Worm (Caenorhabditis elegans) whole organism, L1 larva: ENCODE measurements around the gene str-264.
A peak's percentile ranks its signal among the peaks of the same experiment; 100 is the strongest.

Experiments
- C04F5.9 ChIP-seq: sonication (generic microtip); optimal IDR thresholded peaks from 2 replicates; lab custom pipeline; 2016; ENCODE audit warnings: missing genetic modification characterization, missing compliant biosample characterization
- F16B12.6 ChIP-seq: fragments of 150-350 bp; optimal IDR thresholded peaks from 2 replicates; lab custom pipeline; 2014; ENCODE audit warnings: missing biosample characterization, missing genetic modification characterization
- aly-2 ChIP-seq: fragments of 150-350 bp; optimal IDR thresholded peaks from 2 replicates; lab custom pipeline; 2014; ENCODE audit warnings: missing biosample characterization, missing genetic modification characterization
- ama-1 ChIP-seq: fragments of 150-350 bp; optimal IDR thresholded peaks from 2 replicates; lab custom pipeline; 2014
- ceh-63 ChIP-seq: fragments of 200-800 bp; sonication (Bioruptor generic); optimal IDR thresholded peaks from 2 replicates; lab custom pipeline; 2018; ENCODE audit warnings: mild to moderate bottlenecking, missing genetic modification characterization, missing compliant biosample characterization
- ceh-82 ChIP-seq, 3 experiments: fragments of 150-350 bp in 1 of 3; sonication (generic microtip) in 2 of 3; optimal IDR thresholded peaks; 2 replicates each; lab custom pipeline; 2014 to 2017; ENCODE audit warnings: missing biosample characterization in 3 of 3, missing genetic modification characterization in 3 of 3
- ceh-90 ChIP-seq: sonication (generic microtip); optimal IDR thresholded peaks from 2 replicates; lab custom pipeline; 2016; ENCODE audit warnings: missing genetic modification characterization, missing compliant biosample characterization
- ces-1 ChIP-seq: fragments of 150-350 bp; optimal IDR thresholded peaks from 2 replicates; lab custom pipeline; 2014; ENCODE audit warnings: missing biosample characterization, missing genetic modification reagents, missing genetic modification characterization
- efl-1 ChIP-seq, 4 experiments: fragments of 150-350 bp; optimal IDR thresholded peaks in 3 of 4; peaks in 1 of 4; 1 replicate in 1 of 4; 2 replicates in 3 of 4; lab custom pipeline; 2014; ENCODE audit warnings: missing biosample characterization in 2 of 4, missing genetic modification characterization in 2 of 4, missing genetic modification reagents in 2 of 4
- efl-3 ChIP-seq: fragments of 200-800 bp; sonication (Bioruptor generic); optimal IDR thresholded peaks from 2 replicates; lab custom pipeline; 2018; ENCODE audit warnings: mild to moderate bottlenecking, missing genetic modification characterization, missing compliant biosample characterization
- elt-2 ChIP-seq: sonication (generic microtip); optimal IDR thresholded peaks from 2 replicates; lab custom pipeline; 2016; ENCODE audit warnings: missing genetic modification characterization, mild to moderate bottlenecking, inconsistent platforms, missing compliant biosample characterization, missing genetic modification reagents
- ets-5 ChIP-seq: fragments of 200-800 bp; sonication (Bioruptor generic); IDR thresholded peaks from 2 replicates; pipeline ENCODE4 v1.3.6; 2022; ENCODE audit warnings: missing genetic modification characterization, missing compliant biosample characterization
- fkh-8 ChIP-seq: sonication (generic microtip); optimal IDR thresholded peaks from 2 replicates; lab custom pipeline; 2016; ENCODE audit warnings: mild to moderate bottlenecking, missing genetic modification characterization, missing compliant biosample characterization
- fos-1 ChIP-seq: fragments of 150-350 bp; optimal IDR thresholded peaks from 2 replicates; lab custom pipeline; 2014; ENCODE audit warnings: missing biosample characterization, missing genetic modification characterization
- grh-1 ChIP-seq: fragments of 200-800 bp; sonication (Bioruptor generic); IDR thresholded peaks from 2 replicates; pipeline ENCODE4 v1.3.6; 2022; ENCODE audit warnings: missing genetic modification reagents, missing genetic modification characterization, missing compliant biosample characterization
- hlh-4 ChIP-seq: sonication (generic microtip); optimal IDR thresholded peaks from 2 replicates; lab custom pipeline; 2016; ENCODE audit warnings: mild to moderate bottlenecking, missing genetic modification characterization, missing compliant biosample characterization
- hpl-2 ChIP-seq: fragments of 150-350 bp; optimal IDR thresholded peaks from 2 replicates; lab custom pipeline; 2014; ENCODE audit warnings: missing biosample characterization, missing genetic modification reagents, missing genetic modification characterization
- jun-1 ChIP-seq: fragments of 150-350 bp; optimal IDR thresholded peaks from 2 replicates; lab custom pipeline; 2014; ENCODE audit warnings: missing biosample characterization, missing genetic modification reagents, missing genetic modification characterization
- lin-14 ChIP-seq: fragments of 200-800 bp; sonication (Bioruptor generic); optimal IDR thresholded peaks from 2 replicates; lab custom pipeline; 2018; ENCODE audit warnings: mild to moderate bottlenecking, missing genetic modification characterization, moderate library complexity, missing compliant biosample characterization
- lin-35 ChIP-seq, 2 experiments: fragments of 150-350 bp; optimal IDR thresholded peaks; 2 replicates each; lab custom pipeline; 2014; ENCODE audit warnings: missing biosample characterization in 2 of 2, missing genetic modification characterization in 2 of 2, missing genetic modification reagents in 2 of 2
- lin-39 ChIP-seq: fragments of 150-350 bp; optimal IDR thresholded peaks from 2 replicates; lab custom pipeline; 2014; ENCODE audit warnings: missing biosample characterization, missing genetic modification reagents, missing genetic modification characterization
- mdl-1 ChIP-seq, 2 experiments: fragments of 150-350 bp; optimal IDR thresholded peaks; 2 replicates each; lab custom pipeline; 2014 to 2017; ENCODE audit warnings: missing biosample characterization in 2 of 2, missing genetic modification characterization in 2 of 2, inconsistent platforms in 1 of 2
- mep-1 ChIP-seq: fragments of 150-350 bp; optimal IDR thresholded peaks from 2 replicates; lab custom pipeline; 2014; ENCODE audit warnings: missing biosample characterization, missing genetic modification characterization
- nhr-20 ChIP-seq: sonication (generic microtip); optimal IDR thresholded peaks from 2 replicates; lab custom pipeline; 2016; ENCODE audit warnings: mild to moderate bottlenecking, missing genetic modification characterization, missing compliant biosample characterization
- nhr-28 ChIP-seq: fragments of 150-350 bp; optimal IDR thresholded peaks from 2 replicates; lab custom pipeline; 2014; ENCODE audit warnings: missing biosample characterization, missing genetic modification characterization
- nhr-47 ChIP-seq: sonication (generic microtip); optimal IDR thresholded peaks from 2 replicates; lab custom pipeline; 2016; ENCODE audit warnings: mild to moderate bottlenecking, missing genetic modification characterization, moderate library complexity, missing compliant biosample characterization
- nhr-77 ChIP-seq: fragments of 150-350 bp; optimal IDR thresholded peaks from 2 replicates; lab custom pipeline; 2014; ENCODE audit warnings: missing biosample characterization, missing genetic modification characterization
- nhr-84 ChIP-seq: sonication (generic microtip); optimal IDR thresholded peaks from 2 replicates; lab custom pipeline; 2017; ENCODE audit warnings: missing biosample characterization, missing genetic modification characterization
- nhr-90 ChIP-seq: sonication (generic microtip); optimal IDR thresholded peaks from 2 replicates; lab custom pipeline; 2016; ENCODE audit warnings: mild to moderate bottlenecking, missing genetic modification characterization, missing compliant biosample characterization; ENCODE audit not compliant: poor library complexity
- pag-3 ChIP-seq: sonication (generic microtip); optimal IDR thresholded peaks from 2 replicates; lab custom pipeline; 2017; ENCODE audit warnings: missing genetic modification characterization, mild to moderate bottlenecking, missing compliant biosample characterization, antibody characterized with exemption, borderline replicate concordance; ENCODE audit not compliant: insufficient read depth
- pqm-1 ChIP-seq: sonication (generic microtip); optimal IDR thresholded peaks from 3 replicates; lab custom pipeline; 2017; ENCODE audit warnings: missing biosample characterization, missing genetic modification characterization
- rnt-1 ChIP-seq: sonication (generic microtip); optimal IDR thresholded peaks from 2 replicates; lab custom pipeline; 2016; ENCODE audit warnings: mild to moderate bottlenecking, missing genetic modification characterization, moderate library complexity, missing compliant biosample characterization
- snpc-4 ChIP-seq: fragments of 150-350 bp; optimal IDR thresholded peaks from 2 replicates; lab custom pipeline; 2014; ENCODE audit warnings: missing biosample characterization, missing genetic modification characterization
- swsn-7 ChIP-seq: sonication (generic microtip); optimal IDR thresholded peaks from 2 replicates; lab custom pipeline; 2016; ENCODE audit warnings: missing genetic modification characterization, missing compliant biosample characterization
- tbx-2 ChIP-seq: sonication (generic microtip); optimal IDR thresholded peaks from 2 replicates; lab custom pipeline; 2016; ENCODE audit warnings: missing genetic modification characterization, missing compliant biosample characterization
- unc-130 ChIP-seq: fragments of 150-350 bp; optimal IDR thresholded peaks from 2 replicates; lab custom pipeline; 2017; ENCODE audit warnings: missing biosample characterization, missing genetic modification characterization, inconsistent platforms
- unc-30 ChIP-seq: sonication (generic microtip); optimal IDR thresholded peaks from 2 replicates; lab custom pipeline; 2017; ENCODE audit warnings: missing biosample characterization, missing genetic modification characterization
- unc-86 ChIP-seq: sonication (generic microtip); optimal IDR thresholded peaks from 2 replicates; lab custom pipeline; 2016; ENCODE audit warnings: missing genetic modification characterization, missing compliant biosample characterization
- vab-15 ChIP-seq: sonication (generic microtip); optimal IDR thresholded peaks from 2 replicates; lab custom pipeline; 2017; ENCODE audit warnings: missing genotype, mild to moderate bottlenecking, missing genetic modification characterization, missing compliant biosample characterization
- zag-1 ChIP-seq: fragments of 150-350 bp; optimal IDR thresholded peaks from 2 replicates; lab custom pipeline; 2014; ENCODE audit warnings: missing biosample characterization, missing genetic modification characterization
- ztf-11 ChIP-seq, 2 experiments: sonication (generic microtip); optimal IDR thresholded peaks; 2 replicates each; lab custom pipeline; 2016 to 2017; ENCODE audit warnings: missing genetic modification characterization in 2 of 2, missing biosample characterization in 1 of 2, missing compliant biosample characterization in 1 of 2

Gene str-264

DNA sequence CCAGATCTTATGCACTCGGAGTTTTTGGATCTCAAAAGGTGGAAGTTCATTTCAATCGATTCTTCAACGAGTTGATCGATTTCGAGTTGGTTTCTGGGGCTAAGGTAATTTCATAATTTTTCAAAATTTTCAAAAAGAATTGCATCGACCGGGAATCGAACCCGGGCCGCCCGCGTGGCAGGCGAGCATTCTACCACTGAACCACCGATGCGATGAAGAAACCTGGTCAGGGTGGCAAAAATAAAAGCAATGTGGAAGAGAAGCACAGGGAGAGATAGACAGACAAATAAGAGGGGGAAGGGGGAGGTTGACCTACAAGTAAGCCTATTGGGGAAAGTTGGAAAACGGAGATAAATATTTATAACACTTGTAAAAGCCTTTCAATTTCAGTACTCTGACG lies 12.7 kb upstream of the str-264 start (continued):
- no peak for TF ChIP-seq F16B12.6 (tag; lab: Kevin White, UChicago)
- no peak for TF ChIP-seq efl-3 (GFP tag; lab: Kevin White, UChicago)
- no peak for TF ChIP-seq mep-1 (tag; lab: Kevin White, UChicago)
- peak in 2 of 3 experiments; percentile 10 to 52 for TF ChIP-seq ceh-82 (tag; optimal IDR thresholded peaks at IDR 0.05; lab: Kevin White, UChicago)
- TF ChIP-seq pag-3: no peak
- TF ChIP-seq nhr-77 (tag; lab: Kevin White, UChicago): peak; percentile 49

DNA sequence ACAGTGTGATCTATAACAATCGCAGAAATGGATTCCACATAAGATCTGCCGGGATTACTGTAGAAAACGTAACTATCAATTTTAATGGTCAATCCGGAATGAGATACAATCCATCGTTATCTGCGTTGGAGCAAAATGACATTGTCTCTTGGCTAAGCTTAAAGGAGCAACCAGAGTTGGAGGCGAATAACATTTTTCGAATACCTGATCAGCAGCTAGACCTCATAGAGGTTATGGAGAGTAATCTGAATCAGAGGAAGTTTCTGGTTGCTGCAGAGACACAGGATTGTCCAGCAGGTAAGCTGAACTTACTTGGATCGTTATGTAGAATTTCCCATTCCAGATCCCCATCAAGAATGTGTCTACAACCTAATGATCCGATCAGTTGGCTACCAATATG lies 11.2 kb upstream of the str-264 start:
- TF ChIP-seq ama-1 (lab: Kevin White, UChicago) (no peak), fkh-8 (tag; lab: Kevin White, UChicago) (no peak), nhr-84 (tag; lab: Kevin White, UChicago) (no peak), unc-30 (tag; lab: Kevin White, UChicago) (no peak), efl-1 (optimal IDR thresholded peaks at IDR 0.05; lab: Kevin White, UChicago) (no peak), efl-1 (GFP tag; optimal IDR thresholded peaks at IDR 0.05 in 1 of 2; lab: Kevin White, UChicago) (peak in 1 of 2 experiments; percentile 79), unc-130 (no peak)
- TF ChIP-seq, all 84 proteins: peak for 1

DNA sequence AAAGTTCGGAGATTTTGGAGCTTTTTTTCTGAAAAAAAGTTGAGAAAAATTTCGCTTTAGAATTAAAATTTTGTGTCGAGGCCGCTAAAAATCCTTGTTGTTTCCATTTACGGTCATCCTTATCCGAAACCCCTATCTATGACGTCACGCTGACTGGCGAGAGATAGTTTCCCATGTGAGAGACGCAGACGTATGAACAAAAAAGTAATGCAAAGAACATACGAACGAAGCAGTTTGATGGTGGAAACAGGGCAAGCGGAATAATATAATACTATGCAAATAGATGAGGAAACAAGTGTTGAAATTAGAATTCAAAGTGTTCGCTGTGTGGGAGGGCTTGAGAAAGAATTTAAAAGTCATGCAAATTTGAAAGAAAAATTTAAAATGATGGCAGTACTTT lies 6.7 kb upstream of the str-264 start:
- no peak for TF ChIP-seq unc-86 (tag; lab: Kevin White, UChicago)
- TF ChIP-seq zag-1: no peak
- peak; percentile 2 for TF ChIP-seq lin-14 (GFP tag; lab: Kevin White, UChicago)
- TF ChIP-seq snpc-4 (tag; lab: Kevin White, UChicago): no peak
- TF ChIP-seq unc-130: no peak
- no peak for TF ChIP-seq ama-1 (lab: Kevin White, UChicago)
- TF ChIP-seq efl-1 (optimal IDR thresholded peaks at IDR 0.05; lab: Kevin White, UChicago): peak in 1 of 2 experiments; percentile 11
- TF ChIP-seq efl-1 (GFP tag; optimal IDR thresholded peaks at IDR 0.05 in 1 of 2; lab: Kevin White, UChicago): peak in 1 of 2 experiments; percentile 77
- no peak for TF ChIP-seq ceh-90 (tag; lab: Kevin White, UChicago)
- TF ChIP-seq rnt-1 (tag; lab: Kevin White, UChicago): no peak
- TF ChIP-seq elt-2 (tag; lab: Kevin White, UChicago): peak; percentile 7
- TF ChIP-seq ceh-63 (GFP tag; lab: Kevin White, UChicago): no peak
- no peak for TF ChIP-seq hlh-4 (tag; lab: Kevin White, UChicago)

- TF ChIP-seq pqm-1 (tag; lab: Kevin White, UChicago): no peak
- no peak for TF ChIP-seq nhr-47 (tag; lab: Kevin White, UChicago)
- TF ChIP-seq unc-130: no peak
- no peak for TF ChIP-seq grh-1 (GFP tag; lab: Robert Waterston, UW)
- TF ChIP-seq elt-2 (tag; lab: Kevin White, UChicago): no peak
- TF ChIP-seq nhr-28: no peak
- TF ChIP-seq ces-1: no peak
- TF ChIP-seq swsn-7 (tag; lab: Kevin White, UChicago): no peak
- no peak for TF ChIP-seq ceh-63 (GFP tag; lab: Kevin White, UChicago)
- TF ChIP-seq nhr-77 (tag; lab: Kevin White, UChicago): no peak
- TF ChIP-seq zag-1: no peak
- TF ChIP-seq ztf-11 (tag; optimal IDR thresholded peaks at IDR 0.05; lab: Kevin White, UChicago): no peak
- TF ChIP-seq vab-15 (tag; lab: Kevin White, UChicago): no peak
- TF ChIP-seq aly-2 (tag; lab: Kevin White, UChicago): no peak
- no peak for TF ChIP-seq lin-39 (tag; lab: Kevin White, UChicago)
- no peak for TF ChIP-seq lin-35 (GFP tag; optimal IDR thresholded peaks at IDR 0.05; lab: Kevin White, UChicago)
- TF ChIP-seq ets-5 (GFP tag; lab: Robert Waterston, UW): no peak
Measured at ce11 chrV:15498434-15498833, 6.0 kb upstream of the str-264 start, which contains the start of gene C06B8.7. C06B8.7 (plus strand) TSS chrV:15498734.

DNA sequence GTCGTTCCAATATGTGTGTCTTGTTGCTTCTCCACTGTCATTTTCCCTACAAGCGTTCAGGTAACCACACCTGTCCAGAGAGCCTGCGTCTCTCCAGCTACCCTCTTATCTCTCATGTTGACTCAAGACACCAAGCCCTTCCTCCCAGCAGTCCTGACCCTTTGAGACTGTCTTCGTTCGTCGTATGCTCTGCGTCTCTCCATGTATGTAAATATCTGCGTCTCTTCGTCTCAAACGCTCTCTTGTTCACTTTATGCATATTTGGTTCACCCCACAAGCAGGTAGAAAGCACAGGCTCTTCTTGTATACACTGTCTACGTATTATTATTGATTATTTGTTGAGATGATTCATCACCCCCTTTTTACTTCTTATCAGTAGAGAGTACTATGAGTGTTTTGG lies 5.3 kb upstream of the str-264 start:
- peak; percentile 30 for TF ChIP-seq swsn-7 (tag; lab: Kevin White, UChicago)
- TF ChIP-seq nhr-90 (tag; lab: Kevin White, UChicago): peak; percentile 48
- TF ChIP-seq nhr-77 (tag; lab: Kevin White, UChicago): peak; percentile 21
- no peak for TF ChIP-seq hpl-2 (GFP tag; lab: Kevin White, UChicago)
- peak; percentile 20 to 48 for TF ChIP-seq efl-1 (optimal IDR thresholded peaks at IDR 0.05; lab: Kevin White, UChicago)
- no peak for TF ChIP-seq efl-1 (GFP tag; optimal IDR thresholded peaks at IDR 0.05 in 1 of 2; lab: Kevin White, UChicago)
- TF ChIP-seq fkh-8 (tag; lab: Kevin White, UChicago): no peak
- peak in 1 of 2 experiments; percentile 18 for TF ChIP-seq mdl-1 (tag; optimal IDR thresholded peaks at IDR 0.05; lab: Kevin White, UChicago)
- no peak for TF ChIP-seq F16B12.6 (tag; lab: Kevin White, UChicago)
- peak; percentile 88 for TF ChIP-seq elt-2 (tag; lab: Kevin White, UChicago)
- peak; percentile 3 for TF ChIP-seq fos-1 (tag; lab: Kevin White, UChicago)
- TF ChIP-seq jun-1: peak; percentile 82
- peak in 1 of 2 experiments; percentile 49 for TF ChIP-seq lin-35 (GFP tag; optimal IDR thresholded peaks at IDR 0.05; lab: Kevin White, UChicago)
- peak; percentile 68 for TF ChIP-seq lin-14 (GFP tag; lab: Kevin White, UChicago)
- no peak for TF ChIP-seq C04F5.9 (tag; lab: Kevin White, UChicago)
- TF ChIP-seq tbx-2 (tag; lab: Kevin White, UChicago): peak; percentile 19
- peak; percentile 19 for TF ChIP-seq nhr-20
